Fruit fly (Drosophila melanogaster) whole organism, embryonic: ENCODE results near the gene CG17224.
A peak's percentile ranks its signal among the peaks of the same experiment; 100 is the strongest.

Experiments
- Asciz ChIP-seq: fragments of 200-800 bp; sonication (Bioruptor generic); optimal IDR thresholded peaks from 2 replicates; lab custom pipeline; 2017; ENCODE audit warnings: missing biosample characterization, mild to moderate bottlenecking, missing genetic modification characterization, missing genetic modification reagents
- Atf-2 ChIP-seq: fragments of 200-800 bp; sonication (Bioruptor generic); optimal IDR thresholded peaks from 2 replicates; lab custom pipeline; 2016; ENCODE audit warnings: missing biosample characterization, missing genetic modification characterization
- B-H2 ChIP-seq: fragments of 200-800 bp; sonication (Bioruptor generic); optimal IDR thresholded peaks from 2 replicates; lab custom pipeline; 2018; ENCODE audit warnings: missing biosample characterization, mild to moderate bottlenecking, missing genetic modification characterization
- BEAF-32 ChIP-seq: fragments of 200-800 bp; sonication (Bioruptor generic); optimal IDR thresholded peaks from 3 replicates; lab custom pipeline; 2017; ENCODE audit warnings: missing biosample characterization, missing genetic modification characterization, mild to moderate bottlenecking, moderate library complexity, missing genetic modification reagents
- Bgb ChIP-seq: fragments of 200-800 bp; sonication (Bioruptor generic); IDR thresholded peaks from 2 replicates; pipeline ENCODE4 v1.3.6; 2022; ENCODE audit warnings: missing biosample characterization, missing genetic modification characterization; ENCODE audit not compliant: partially characterized antibody
- CG10321 ChIP-seq: fragments of 200-800 bp; sonication (Bioruptor generic); IDR thresholded peaks from 2 replicates; pipeline ENCODE4 v1.3.6; 2022; ENCODE audit warnings: missing biosample characterization, missing genetic modification characterization
- CG1233 ChIP-seq: fragments of 200-800 bp; sonication (Bioruptor generic); optimal IDR thresholded peaks from 4 replicates; lab custom pipeline; 2018; ENCODE audit warnings: missing biosample characterization, mild to moderate bottlenecking, missing genetic modification characterization
- CG12744 ChIP-seq: fragments of 200-800 bp; sonication (Bioruptor generic); optimal IDR thresholded peaks from 2 replicates; lab custom pipeline; 2016; ENCODE audit warnings: missing biosample characterization, missing genetic modification characterization
- CG12769 ChIP-seq: fragments of 200-800 bp; sonication (Bioruptor generic); optimal IDR thresholded peaks from 2 replicates; lab custom pipeline; 2019; ENCODE audit warnings: missing biosample characterization, mild to moderate bottlenecking, missing genetic modification characterization, moderate library complexity
- CG13123 ChIP-seq: fragments of 200-800 bp; sonication (Bioruptor generic); optimal IDR thresholded peaks from 2 replicates; lab custom pipeline; 2016; ENCODE audit warnings: missing biosample characterization, missing genetic modification characterization
- CG13287 ChIP-seq: fragments of 200-800 bp; sonication (Bioruptor generic); IDR thresholded peaks from 2 replicates; pipeline ENCODE4 v1.3.6; 2022; ENCODE audit warnings: missing biosample characterization, missing genetic modification characterization; ENCODE audit not compliant: partially characterized antibody
- CG13624 ChIP-seq: fragments of 200-800 bp; sonication (Bioruptor generic); optimal IDR thresholded peaks from 2 replicates; lab custom pipeline; 2016; ENCODE audit warnings: missing biosample characterization, missing genetic modification characterization
- CG16815 ChIP-seq: fragments of 200-800 bp; sonication (Bioruptor generic); optimal IDR thresholded peaks from 3 replicates; lab custom pipeline; 2017; ENCODE audit warnings: missing biosample characterization, mild to moderate bottlenecking, missing genetic modification characterization
- CG17328 ChIP-seq: fragments of 200-800 bp; sonication (Bioruptor generic); IDR thresholded peaks from 2 replicates; pipeline ENCODE4 v1.3.6; 2022; ENCODE audit warnings: missing biosample characterization, missing genetic modification characterization
- CG31388 ChIP-seq: fragments of 200-800 bp; sonication (Bioruptor generic); optimal IDR thresholded peaks from 2 replicates; lab custom pipeline; 2016; ENCODE audit warnings: missing biosample characterization, missing genetic modification characterization
- CG32532 ChIP-seq: fragments of 200-800 bp; sonication (Bioruptor generic); IDR thresholded peaks from 2 replicates; pipeline ENCODE4 v1.3.6; 2022; ENCODE audit warnings: missing biosample characterization, missing genetic modification characterization
- CG3281 ChIP-seq: fragments of 200-800 bp; sonication (Bioruptor generic); optimal IDR thresholded peaks from 3 replicates; lab custom pipeline; 2017; ENCODE audit warnings: missing biosample characterization, mild to moderate bottlenecking, missing genetic modification characterization
- CG4424 ChIP-seq: fragments of 200-800 bp; sonication (Bioruptor generic); optimal IDR thresholded peaks from 3 replicates; lab custom pipeline; 2016; ENCODE audit warnings: missing biosample characterization, missing genetic modification characterization
- CG4617 ChIP-seq: fragments of 200-800 bp; sonication (Bioruptor generic); optimal IDR thresholded peaks from 3 replicates; lab custom pipeline; 2016; ENCODE audit warnings: missing biosample characterization, missing genetic modification characterization, borderline replicate concordance
- CG7786 ChIP-seq: fragments of 200-800 bp; sonication (Bioruptor generic); optimal IDR thresholded peaks from 2 replicates; lab custom pipeline; 2016; ENCODE audit warnings: missing biosample characterization, missing genetic modification characterization
- CHES-1-like ChIP-seq: fragments of 200-800 bp; sonication (Bioruptor generic); optimal IDR thresholded peaks from 2 replicates; lab custom pipeline; 2016; ENCODE audit warnings: missing biosample characterization, missing genetic modification characterization
- Deaf1 ChIP-seq: fragments of 200-800 bp; optimal IDR thresholded peaks from 3 replicates; lab custom pipeline; 2019; ENCODE audit warnings: missing biosample characterization, mild to moderate bottlenecking, missing genetic modification characterization, moderate library complexity
- ERR ChIP-seq: fragments of 200-800 bp; sonication (Bioruptor generic); optimal IDR thresholded peaks from 2 replicates; lab custom pipeline; 2016; ENCODE audit warnings: missing biosample characterization, missing genetic modification characterization
- Gsc ChIP-seq: fragments of 200-800 bp; sonication (Bioruptor generic); IDR thresholded peaks from 2 replicates; pipeline ENCODE4 v1.3.6; 2022; ENCODE audit warnings: missing biosample characterization, missing genetic modification characterization
- Gug ChIP-seq: fragments of 200-800 bp; sonication (Bioruptor generic); IDR thresholded peaks from 4 replicates; pipeline ENCODE4 v1.3.6; 2022; ENCODE audit warnings: missing biosample characterization, missing genetic modification characterization
- Hr51 ChIP-seq, 2 experiments: fragments of 200-800 bp; sonication (Bioruptor generic); optimal IDR thresholded peaks; 2 replicates in 1 of 2; 3 replicates in 1 of 2; lab custom pipeline; 2016 to 2018; ENCODE audit warnings: missing biosample characterization in 2 of 2, missing genetic modification characterization in 2 of 2, mild to moderate bottlenecking in 1 of 2, moderate library complexity in 1 of 2
- Lim3 ChIP-seq: fragments of 200-800 bp; sonication (Bioruptor generic); IDR thresholded peaks from 2 replicates; pipeline ENCODE4 v1.3.6; 2022; ENCODE audit warnings: missing biosample characterization, missing genetic modification characterization
- NC2β ChIP-seq: fragments of 200-800 bp; sonication (Bioruptor generic); optimal IDR thresholded peaks from 2 replicates; lab custom pipeline; 2016; ENCODE audit warnings: missing biosample characterization, missing genetic modification characterization
- NfI ChIP-seq: fragments of 200-800 bp; sonication (Bioruptor generic); optimal IDR thresholded peaks from 3 replicates; lab custom pipeline; 2018; ENCODE audit warnings: missing biosample characterization, mild to moderate bottlenecking, missing genetic modification characterization, moderate library complexity
- Six4 ChIP-seq: fragments of 200-800 bp; sonication (Bioruptor generic); optimal IDR thresholded peaks from 2 replicates; lab custom pipeline; 2016; ENCODE audit warnings: missing biosample characterization, missing genetic modification characterization
- Ssrp ChIP-seq: fragments of 200-800 bp; sonication (Bioruptor generic); optimal IDR thresholded peaks from 2 replicates; lab custom pipeline; 2018; ENCODE audit warnings: missing biosample characterization, mild to moderate bottlenecking, missing genetic modification characterization, moderate library complexity
- chm ChIP-seq: fragments of 200-800 bp; sonication (Bioruptor generic); IDR thresholded peaks from 2 replicates; pipeline ENCODE4 v1.3.6; 2022; ENCODE audit warnings: missing biosample characterization, missing genetic modification characterization
- corto ChIP-seq: fragments of 200-800 bp; sonication (Bioruptor generic); optimal IDR thresholded peaks from 2 replicates; lab custom pipeline; 2016; ENCODE audit warnings: missing biosample characterization, mild to moderate bottlenecking, missing genetic modification characterization, moderate library complexity
- da ChIP-seq: fragments of 200-800 bp; sonication (Bioruptor generic); optimal IDR thresholded peaks from 2 replicates; lab custom pipeline; 2016; ENCODE audit warnings: missing biosample characterization, missing genetic modification characterization
- dmrt99B ChIP-seq: fragments of 200-800 bp; sonication (Bioruptor generic); optimal IDR thresholded peaks from 2 replicates; lab custom pipeline; 2018; ENCODE audit warnings: missing biosample characterization, mild to moderate bottlenecking, missing genetic modification characterization, moderate library complexity
- fd64A ChIP-seq: fragments of 200-800 bp; sonication (Bioruptor generic); optimal IDR thresholded peaks from 3 replicates; lab custom pipeline; 2018; ENCODE audit warnings: missing biosample characterization, mild to moderate bottlenecking, missing genetic modification characterization
- fu2 ChIP-seq: fragments of 200-800 bp; sonication (Bioruptor generic); optimal IDR thresholded peaks from 2 replicates; lab custom pipeline; 2016; ENCODE audit warnings: missing biosample characterization, missing genetic modification characterization
- gem ChIP-seq: fragments of 200-800 bp; sonication (Bioruptor generic); optimal IDR thresholded peaks from 2 replicates; lab custom pipeline; 2019; ENCODE audit warnings: missing biosample characterization, mild to moderate bottlenecking, missing genetic modification characterization, moderate library complexity
- gt ChIP-seq: fragments of 200-800 bp; sonication (Bioruptor generic); IDR thresholded peaks from 2 replicates; pipeline ENCODE4 v1.3.6; 2022; ENCODE audit warnings: missing biosample characterization, missing genetic modification characterization
- org-1 ChIP-seq: fragments of 200-800 bp; sonication (Bioruptor generic); optimal IDR thresholded peaks from 2 replicates; lab custom pipeline; 2017; ENCODE audit warnings: missing biosample characterization, missing genetic modification characterization
- pnt ChIP-seq: fragments of 200-800 bp; sonication (Bioruptor generic); optimal IDR thresholded peaks from 3 replicates; lab custom pipeline; 2016; ENCODE audit warnings: missing biosample characterization, missing genetic modification characterization
- psq ChIP-seq: fragments of 200-800 bp; sonication (Bioruptor generic); optimal IDR thresholded peaks from 2 replicates; lab custom pipeline; 2017; ENCODE audit warnings: missing biosample characterization, missing genetic modification characterization
- ro ChIP-seq: fragments of 200-800 bp; sonication (Bioruptor generic); IDR thresholded peaks from 2 replicates; pipeline ENCODE4 v1.3.6; 2022; ENCODE audit warnings: missing biosample characterization, missing genetic modification characterization
- sens-2 ChIP-seq: fragments of 200-800 bp; sonication (Bioruptor generic); IDR thresholded peaks from 2 replicates; pipeline ENCODE4 v1.3.6; 2022; ENCODE audit warnings: missing biosample characterization, missing genetic modification characterization
- sim ChIP-seq: fragments of 200-800 bp; sonication (Bioruptor generic); IDR thresholded peaks from 2 replicates; pipeline ENCODE4 v1.3.6; 2022; ENCODE audit warnings: missing biosample characterization, missing genetic modification characterization
- stc ChIP-seq: fragments of 200-800 bp; sonication (Bioruptor generic); IDR thresholded peaks from 2 replicates; pipeline ENCODE4 v1.3.6; 2022; ENCODE audit warnings: missing biosample characterization, missing genetic modification characterization
- toy ChIP-seq: fragments of 200-800 bp; sonication (Bioruptor generic); IDR thresholded peaks from 2 replicates; pipeline ENCODE4 v1.3.6; 2022; ENCODE audit warnings: missing biosample characterization, missing genetic modification characterization
- ttk ChIP-seq: fragments of 200-800 bp; sonication (Bioruptor generic); IDR thresholded peaks from 2 replicates; pipeline ENCODE4 v2.1.2; 2022; ENCODE audit warnings: missing biosample characterization, missing genetic modification characterization
- twi ChIP-seq: fragments of 200-800 bp; optimal IDR thresholded peaks from 2 replicates; lab custom pipeline; 2019; ENCODE audit warnings: missing biosample characterization, mild to moderate bottlenecking, missing genetic modification characterization, moderate library complexity
- vnd ChIP-seq: fragments of 200-800 bp; sonication (Bioruptor generic); IDR thresholded peaks from 3 replicates; pipeline ENCODE4 v1.3.6; 2022; ENCODE audit warnings: missing biosample characterization, missing genetic modification characterization; ENCODE audit not compliant: partially characterized antibody

CG17224 gene

dm6 chr2L:3058772-3059623, 40.9 kb upstream of the CG17224 start (continued):
- TF ChIP-seq CG3281 (GFP tag; lab: Kevin White, UChicago) (peak; percentile 44), CG12744 (GFP tag; lab: Kevin White, UChicago) (no peak), CG32532 (GFP tag; lab: Robert Waterston, UW) (peak; percentile 48; the same call in 1 of the 2 replicates), gt (GFP tag; lab: Robert Waterston, UW) (no peak), Bgb (no peak), twi (tag; lab: Kevin White, UChicago) (no peak), NC2β (GFP tag; lab: Kevin White, UChicago) (no peak), CG1233 (no peak), CG10321 (GFP tag; lab: Robert Waterston, UW) (no peak), fu2 (GFP tag; lab: Kevin White, UChicago) (peak; percentile 45), dmrt99B (tag; lab: Kevin White, UChicago) (no peak), CG7786 (GFP tag; lab: Kevin White, UChicago) (peak; percentile 58), CG12769 (no peak), CHES-1-like (GFP tag; lab: Kevin White, UChicago) (peak; percentile 52), gem (tag; lab: Kevin White, UChicago) (no peak), CG4424 (GFP tag; lab: Kevin White, UChicago) (no peak), Asciz (GFP tag; lab: Kevin White, UChicago) (no peak), ttk (no peak), CG31388 (GFP tag; lab: Kevin White, UChicago) (no peak), Deaf1 (tag; lab: Kevin White, UChicago) (peak; percentile 25), CG17328 (GFP tag; lab: Robert Waterston, UW) (peak; percentile 34; the same call in 1 of the 2 replicates), CG13624 (GFP tag; lab: Kevin White, UChicago) (no peak), ERR (GFP tag; lab: Kevin White, UChicago) (no peak), chm (GFP tag; lab: Robert Waterston, UW) (no peak), stc (no peak), ro (no peak), CG4617 (GFP tag; lab: Kevin White, UChicago) (no peak), Lim3 (0 out of 2 replicates have a peak, but pooled peaks have one; percentile 12), psq (GFP tag; lab: Kevin White, UChicago) (no peak), sim (no peak), Hr51 (GFP tag; optimal IDR thresholded peaks at IDR 0.05; lab: Kevin White, UChicago) (no peak), B-H2 (GFP tag; lab: Kevin White, UChicago) (no peak), CG13287 (GFP tag; lab: Robert Waterston, UW) (0 out of 2 replicates have a peak, but pooled peaks have one; percentile 35), NfI (peak; percentile 3), Atf-2 (GFP tag; lab: Kevin White, UChicago) (no peak), CG13123 (GFP tag; lab: Kevin White, UChicago) (no peak), CG16815 (GFP tag; lab: Kevin White, UChicago) (peak; percentile 20), BEAF-32 (GFP tag; lab: Kevin White, UChicago) (no peak), Gug (GFP tag; lab: Robert Waterston, UW) (peak; percentile 20; the same call in 1 of the 4 replicates), org-1 (GFP tag; lab: Kevin White, UChicago) (no peak), vnd (GFP tag; lab: Robert Waterston, UW) (no peak), Gsc (GFP tag; lab: Robert Waterston, UW) (no peak), Ssrp (tag; lab: Kevin White, UChicago) (no peak), sens-2 (no peak), toy (GFP tag; lab: Robert Waterston, UW) (no peak), fd64A (GFP tag; lab: Kevin White, UChicago) (no peak), pnt (no peak), corto (GFP tag; lab: Kevin White, UChicago) (no peak), da (GFP tag; lab: Kevin White, UChicago) (no peak), Six4 (no peak)
